Worm (Caenorhabditis elegans): ENCODE data around the gene R05D8.7.

The R05D8.7 gene

DNA sequence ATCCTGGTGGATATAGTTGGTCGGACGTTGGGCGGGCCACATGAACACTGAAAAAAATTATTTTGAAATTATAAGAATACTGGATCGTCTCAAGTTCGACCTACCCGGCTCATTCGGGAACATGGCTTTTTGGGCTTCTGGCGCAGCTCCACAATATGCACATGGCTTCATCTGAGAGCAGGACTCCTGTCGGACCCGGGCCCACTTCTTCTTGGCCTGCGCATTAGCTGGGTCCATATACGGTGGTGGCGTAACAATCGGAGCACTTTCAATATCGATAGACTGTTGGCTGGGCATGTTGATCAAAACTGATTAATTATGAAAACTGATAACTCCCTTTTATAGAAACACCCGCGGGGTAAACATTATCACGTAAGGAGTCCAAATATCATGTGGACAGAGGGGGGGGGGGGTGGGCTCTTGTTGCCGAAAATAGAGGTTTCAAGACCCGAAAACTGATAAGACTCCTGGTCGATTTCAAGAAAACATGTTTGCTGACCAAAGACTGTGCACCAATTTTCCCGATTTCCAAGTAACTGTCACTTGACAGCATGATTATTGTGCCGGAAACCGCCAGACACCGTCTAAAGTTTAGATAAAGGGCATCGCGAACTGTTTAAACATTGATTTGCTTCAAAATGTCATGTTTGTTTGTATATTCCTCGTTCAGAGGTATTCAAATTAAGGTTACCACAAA lies 32.1 kb downstream of the R05D8.7 start, which contains the start of gene dod-3:
TSS of gene dod-3 (minus strand) at position 315 of the 697 bp plus-strand sequence.
- TF ChIP-seq ama-1 (optimal IDR thresholded peaks at IDR 0.05) = peak; percentile 70
- no peak for TF ChIP-seq nhr-11 (tag; optimal IDR thresholded peaks at IDR 0.05)
- TF ChIP-seq elt-2 (tag; optimal IDR thresholded peaks at IDR 0.05) = peak; percentile 95
- TF ChIP-seq pqm-1 (tag; optimal IDR thresholded peaks at IDR 0.05) = peak; percentile 67

DNA sequence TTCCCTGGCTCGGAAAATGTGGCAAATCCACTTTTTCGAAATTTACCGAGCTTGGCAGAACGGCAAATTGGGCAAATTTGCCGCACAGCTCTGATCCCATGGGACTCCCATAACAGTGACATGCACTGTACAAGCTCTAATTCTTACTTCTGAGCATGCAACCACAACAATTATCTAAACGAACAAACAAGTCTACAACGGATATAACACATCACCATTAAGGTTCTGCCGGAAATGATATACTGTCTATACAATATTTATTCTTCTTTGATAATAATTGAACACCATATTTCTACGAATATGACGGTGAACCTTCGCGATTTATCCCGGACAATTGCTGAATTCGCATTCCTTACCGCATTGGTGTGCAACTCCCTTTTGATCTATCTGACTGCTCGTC lies 34.8 kb downstream of the R05D8.7 start, which contains the start of gene str-33:
TSS of gene str-33 (plus strand) at position 301 of the 400 bp plus-strand sequence.
- no peak for TF ChIP-seq elt-2 (tag; optimal IDR thresholded peaks at IDR 0.05)
- no peak for TF ChIP-seq ztf-4 (tag; optimal IDR thresholded peaks at IDR 0.05)
- no peak for TF ChIP-seq nhr-67 (tag; optimal IDR thresholded peaks at IDR 0.05)
- TF ChIP-seq fkh-10 (GFP tag; optimal IDR thresholded peaks at IDR 0.05) = no peak
- no peak for TF ChIP-seq nhr-237 (tag; optimal IDR thresholded peaks at IDR 0.05)
- no peak for TF ChIP-seq unc-39 (tag; optimal IDR thresholded peaks at IDR 0.05)
- TF ChIP-seq lin-39 (tag; optimal IDR thresholded peaks at IDR 0.05) = no peak
- no peak for TF ChIP-seq fkh-2 (tag; optimal IDR thresholded peaks at IDR 0.05)
- no peak for TF ChIP-seq skn-1 (tag; optimal IDR thresholded peaks at IDR 0.05)
- TF ChIP-seq sea-2 (GFP tag; optimal IDR thresholded peaks at IDR 0.05) = no peak

ce11 chrV:2727101-2727500 lies 35.9 kb downstream of the R05D8.7 start, which contains the start of gene str-13:
TSS of gene str-13 (minus strand) at chrV:2727201.
- TF ChIP-seq nhr-11 (tag; optimal IDR thresholded peaks at IDR 0.05) (no peak), ama-1 (optimal IDR thresholded peaks at IDR 0.05) (no peak)

DNA sequence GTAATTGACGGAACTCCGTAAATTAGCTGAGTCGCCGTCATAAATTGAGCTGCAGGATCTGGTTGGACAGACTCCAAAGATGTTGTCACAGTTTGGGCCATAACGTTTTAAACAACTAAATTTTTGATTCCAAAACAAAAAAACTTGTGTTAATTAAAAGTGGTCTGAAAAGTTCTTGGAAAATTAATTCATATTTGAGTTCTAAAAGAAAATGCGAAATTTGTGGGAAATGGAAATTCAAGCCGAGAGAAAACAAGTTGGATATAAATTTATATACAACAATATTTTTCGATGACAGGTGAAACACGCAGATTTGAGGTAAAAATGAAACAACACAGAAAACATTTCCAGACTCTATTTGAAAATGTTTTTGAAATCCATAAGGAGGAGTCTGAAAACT lies 37.8 kb downstream of the R05D8.7 start, which contains the start of gene srg-59:
TSS of gene srg-59 (minus strand) at position 101 of the 400 bp plus-strand sequence.
- TF ChIP-seq R02D3.7 (tag; optimal IDR thresholded peaks at IDR 0.05) (no peak), ZK546.5 (tag; optimal IDR thresholded peaks at IDR 0.05) (no peak), fkh-10 (GFP tag; optimal IDR thresholded peaks at IDR 0.05) (no peak), skn-1 (tag; optimal IDR thresholded peaks at IDR 0.05) (no peak), ceh-9 (tag; optimal IDR thresholded peaks at IDR 0.05) (no peak), nhr-25 (tag; optimal IDR thresholded peaks at IDR 0.05) (no peak), zag-1 (tag; optimal IDR thresholded peaks at IDR 0.05) (no peak), eor-1 (tag; optimal IDR thresholded peaks at IDR 0.05) (no peak), ceh-82 (tag; optimal IDR thresholded peaks at IDR 0.05) (no peak), ztf-11 (tag; optimal IDR thresholded peaks at IDR 0.05) (no peak), unc-39 (tag; optimal IDR thresholded peaks at IDR 0.05) (no peak), nhr-43 (tag; optimal IDR thresholded peaks at IDR 0.05; ENCODE audit: poor library complexity, severe bottlenecking) (no peak)

DNA sequence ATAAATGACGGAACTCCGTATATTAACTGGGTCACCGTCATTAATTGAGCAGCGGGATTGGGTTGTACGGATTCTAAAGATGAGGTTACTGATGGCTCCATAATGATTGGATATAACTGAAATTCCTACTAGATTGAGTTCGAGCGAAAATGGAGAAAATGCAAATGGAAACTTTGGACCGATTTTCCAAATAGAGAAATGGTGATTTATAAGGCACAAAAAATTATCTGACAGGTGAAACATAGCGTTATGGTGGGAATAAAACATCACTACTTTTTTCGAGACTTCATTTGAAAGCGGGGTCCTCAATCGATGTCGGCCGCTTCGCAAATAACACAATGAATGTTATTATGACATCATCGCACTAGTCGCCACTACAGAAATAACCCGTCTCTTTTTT lies 40.5 kb downstream of the R05D8.7 start, which contains the start of gene srg-60:
TSS of gene srg-60 (minus strand) at position 101 of the 400 bp plus-strand sequence.
- TF ChIP-seq nhr-43 (tag; optimal IDR thresholded peaks at IDR 0.05; ENCODE audit: poor library complexity, severe bottlenecking) = no peak
- no peak for TF ChIP-seq nhr-12 (tag; optimal IDR thresholded peaks at IDR 0.05)
- TF ChIP-seq pha-4 (tag; optimal IDR thresholded peaks at IDR 0.05) = no peak
- TF ChIP-seq eor-1 (tag; optimal IDR thresholded peaks at IDR 0.05) = no peak
- no peak for TF ChIP-seq zag-1 (tag; optimal IDR thresholded peaks at IDR 0.05)
- no peak for TF ChIP-seq nhr-11 (tag; optimal IDR thresholded peaks at IDR 0.05)
- TF ChIP-seq sea-2 (GFP tag; optimal IDR thresholded peaks at IDR 0.05) = no peak
- no peak for TF ChIP-seq ceh-82 (tag; optimal IDR thresholded peaks at IDR 0.05)
- TF ChIP-seq aly-2 (tag; optimal IDR thresholded peaks at IDR 0.05) = no peak
- no peak for TF ChIP-seq fkh-10 (GFP tag; optimal IDR thresholded peaks at IDR 0.05)
- no peak for TF ChIP-seq fkh-2 (tag; optimal IDR thresholded peaks at IDR 0.05)
- TF ChIP-seq nhr-76 (tag; optimal IDR thresholded peaks at IDR 0.05) = no peak

DNA sequence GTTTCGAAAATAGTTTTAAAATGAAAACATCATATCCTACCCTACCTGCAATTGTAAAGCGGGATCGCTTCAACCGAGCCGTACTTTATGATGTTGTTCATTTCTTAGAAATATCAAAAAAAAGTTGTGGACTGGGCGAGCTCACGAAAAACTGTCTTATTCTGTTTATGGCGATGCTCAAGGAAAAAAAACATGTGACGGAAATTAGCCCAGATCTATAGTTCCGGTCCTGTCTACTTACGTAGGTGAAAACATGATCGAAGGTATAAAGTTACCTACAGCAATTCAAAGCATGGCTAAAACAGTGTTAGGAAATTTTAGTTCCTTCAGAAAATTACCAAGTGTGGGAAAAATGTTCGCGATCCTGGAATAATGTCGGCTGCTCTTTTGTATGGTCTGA lies 42.2 kb downstream of the R05D8.7 start, which contains the start of gene srt-27:
TSS of gene srt-27 (minus strand) at position 101 of the 400 bp plus-strand sequence.
- TF ChIP-seq lin-15B (tag; optimal IDR thresholded peaks at IDR 0.05) (no peak), ceh-16 (tag; optimal IDR thresholded peaks at IDR 0.05) (no peak), unc-62 (GFP tag; optimal IDR thresholded peaks at IDR 0.05) (no peak), nfya-1 (tag; optimal IDR thresholded peaks at IDR 0.05; ENCODE audit: insufficient read depth) (no peak), R02D3.7 (tag; optimal IDR thresholded peaks at IDR 0.05) (no peak), sea-2 (GFP tag; optimal IDR thresholded peaks at IDR 0.05) (no peak), nhr-77 (tag; optimal IDR thresholded peaks at IDR 0.05) (no peak), nhr-11 (tag; optimal IDR thresholded peaks at IDR 0.05) (no peak), fkh-10 (GFP tag; optimal IDR thresholded peaks at IDR 0.05) (no peak), aly-2 (tag; optimal IDR thresholded peaks at IDR 0.05) (no peak), ceh-82 (tag; optimal IDR thresholded peaks at IDR 0.05) (no peak), lin-39 (tag; optimal IDR thresholded peaks at IDR 0.05) (no peak), nhr-23 (tag; optimal IDR thresholded peaks at IDR 0.05) (no peak), hmg-11 (tag; optimal IDR thresholded peaks at IDR 0.05) (no peak), ceh-28 (tag; optimal IDR thresholded peaks at IDR 0.05) (no peak)
